Worm (Caenorhabditis elegans): ENCODE data around the gene arx-2.

- TF ChIP-seq dpl-1 (GFP tag; optimal IDR thresholded peaks at IDR 0.05) = no peak
- no peak for TF ChIP-seq aly-2 (tag; optimal IDR thresholded peaks at IDR 0.05)
- TF ChIP-seq nhr-76 (tag; optimal IDR thresholded peaks at IDR 0.05) = no peak
- TF ChIP-seq nhr-19 (GFP tag; conservative IDR thresholded peaks at IDR 0.05) = no peak
- no peak for TF ChIP-seq unc-86 (tag; optimal IDR thresholded peaks at IDR 0.05)
- no peak for TF ChIP-seq mab-9 (GFP tag; IDR thresholded peaks at IDR 0.05)
- TF ChIP-seq sptf-1 (tag; optimal IDR thresholded peaks at IDR 0.05) = no peak
- no peak for TF ChIP-seq ama-1 (optimal IDR thresholded peaks at IDR 0.05)
- TF ChIP-seq nhr-11 (tag; optimal IDR thresholded peaks at IDR 0.05) = no peak
- TF ChIP-seq nhr-12 (tag; optimal IDR thresholded peaks at IDR 0.05) = no peak
- TF ChIP-seq pag-3 (tag; optimal IDR thresholded peaks at IDR 0.05; ENCODE audit: borderline replicate concordance, insufficient read depth) = no peak
These were observed 25.7 kb upstream of the arx-2 start for ce11 chrV:10363834-10364233.

All from whole organism, L1 larva.